Fruit fly (Drosophila melanogaster) whole organism, wandering third instar larva: ENCODE measurements around the gene TfIIA-L.

Experiments
- Dif ChIP-seq: fragments of 200-275, 200-300 bp; sonication (Bioruptor generic); optimal IDR thresholded peaks from 2 replicates; lab custom pipeline; 2018; ENCODE audit warnings: missing biosample characterization, missing genetic modification characterization; ENCODE audit not compliant: partially characterized antibody
- Hr78 ChIP-seq: fragments of >200 bp; optimal IDR thresholded peaks from 2 replicates; lab custom pipeline; 2017; ENCODE audit warnings: missing biosample characterization, missing genetic modification characterization
- Jra ChIP-seq: sonication (Bioruptor generic); optimal IDR thresholded peaks from 2 replicates; lab custom pipeline; 2016; ENCODE audit warnings: missing biosample characterization, missing genetic modification characterization
- Sp1 ChIP-seq: fragments of 200-800 bp; sonication (Bioruptor generic); optimal IDR thresholded peaks from 3 replicates; lab custom pipeline; 2019; ENCODE audit warnings: missing biosample characterization, mild to moderate bottlenecking, missing genetic modification characterization, moderate library complexity
- fru ChIP-seq: fragments of 200-800 bp; sonication (Bioruptor generic); optimal IDR thresholded peaks from 3 replicates; lab custom pipeline; 2016; ENCODE audit warnings: missing biosample characterization, mild to moderate bottlenecking, missing genetic modification characterization
- jim ChIP-seq: fragments of 175-275, 200-325 bp; sonication (Bioruptor generic); optimal IDR thresholded peaks from 2 replicates; lab custom pipeline; 2016; ENCODE audit warnings: missing biosample characterization, mild to moderate bottlenecking, missing genetic modification characterization
- lola ChIP-seq: fragments of >200 bp; optimal IDR thresholded peaks from 2 replicates; lab custom pipeline; 2017; ENCODE audit warnings: missing biosample characterization, missing genetic modification characterization
- pan ChIP-seq: fragments of >200 bp; optimal IDR thresholded peaks from 2 replicates; lab custom pipeline; 2017

DNA sequence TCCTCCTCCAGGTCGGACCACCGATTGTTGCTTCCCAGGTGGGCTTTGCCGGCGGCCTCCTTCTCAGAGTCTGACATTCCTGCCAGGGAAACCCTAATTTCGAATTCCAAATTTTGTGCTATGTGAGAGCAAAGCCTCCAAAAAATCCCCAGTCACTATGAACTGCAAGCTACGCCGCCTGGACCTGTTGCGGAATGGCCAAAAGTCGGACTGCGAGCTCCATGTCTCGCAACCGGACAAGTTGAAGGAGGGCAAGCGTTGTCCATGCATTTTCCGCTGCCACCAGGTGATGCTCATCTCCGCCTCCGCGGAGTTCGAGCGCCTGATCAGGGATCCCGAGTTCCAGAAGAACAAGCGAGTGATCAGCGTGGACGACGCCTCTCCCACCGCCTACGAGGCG lies 14.4 kb downstream of the TfIIA-L start, which contains the start of the genes CG14262 and CG14260:
- no peak for TF ChIP-seq jim (GFP tag; lab: Kevin White, UChicago)
- TF ChIP-seq Dif: no peak
- no peak for TF ChIP-seq Jra (GFP tag; lab: Kevin White, UChicago)
- TF ChIP-seq fru (GFP tag; lab: Kevin White, UChicago): no peak
- TF ChIP-seq pan (lab: Kevin White, UChicago): no peak
- no peak for TF ChIP-seq Hr78 (GFP tag; lab: Kevin White, UChicago)
- TF ChIP-seq lola (GFP tag; lab: Kevin White, UChicago): no peak
- TF ChIP-seq Sp1 (GFP tag; lab: Kevin White, UChicago): no peak
